Fruit fly (Drosophila melanogaster) whole organism, pupa: ENCODE data around the gene AcCoAS.

Experiments
- CG10348 ChIP-seq: fragments of 200-800 bp; sonication (Bioruptor generic); IDR thresholded peaks from 2 replicates; pipeline ENCODE4 v1.3.6; 2022; ENCODE audit warnings: missing biosample characterization, missing genetic modification characterization
- CG12605 ChIP-seq: fragments of 200-800 bp; sonication (Bioruptor generic); IDR thresholded peaks from 2 replicates; pipeline ENCODE4 v1.3.6; 2022; ENCODE audit warnings: missing biosample characterization, missing genetic modification characterization
- CG13204 ChIP-seq: fragments of 200-800 bp; sonication (Bioruptor generic); optimal IDR thresholded peaks from 2 replicates; lab custom pipeline; 2018; ENCODE audit warnings: missing biosample characterization, mild to moderate bottlenecking, missing genetic modification characterization, moderate library complexity
- CG14655 ChIP-seq: fragments of 200-800 bp; sonication (Bioruptor generic); optimal IDR thresholded peaks from 3 replicates; lab custom pipeline; 2017; ENCODE audit warnings: mild to moderate bottlenecking, missing biosample characterization, missing genetic modification reagents, missing genetic modification characterization
- CG15710 ChIP-seq: fragments of 200-800 bp; sonication (Bioruptor generic); optimal IDR thresholded peaks from 2 replicates; lab custom pipeline; 2018; ENCODE audit warnings: missing biosample characterization, mild to moderate bottlenecking, missing genetic modification characterization, moderate library complexity
- CG17806 ChIP-seq: fragments of 200-800 bp; sonication (Bioruptor generic); optimal IDR thresholded peaks from 2 replicates; lab custom pipeline; 2018; ENCODE audit warnings: missing biosample characterization, mild to moderate bottlenecking, missing genetic modification characterization, moderate library complexity
- CG32121 ChIP-seq: fragments of 200-800 bp; sonication (Bioruptor generic); IDR thresholded peaks from 2 replicates; pipeline ENCODE4 v1.3.6; 2022; ENCODE audit warnings: missing biosample characterization, missing genetic modification characterization
- CG34367 ChIP-seq: fragments of 200-800 bp; sonication (Bioruptor generic); optimal IDR thresholded peaks from 2 replicates; lab custom pipeline; 2018; ENCODE audit warnings: missing biosample characterization, mild to moderate bottlenecking, missing genetic modification characterization
- CG4496 ChIP-seq: fragments of 200-800 bp; sonication (Bioruptor generic); IDR thresholded peaks from 3 replicates; pipeline ENCODE4 v1.3.6; 2022; ENCODE audit warnings: missing biosample characterization, missing genetic modification characterization
- CG8159 ChIP-seq: fragments of 200-800 bp; sonication (Bioruptor generic); optimal IDR thresholded peaks from 3 replicates; lab custom pipeline; 2018; ENCODE audit warnings: missing biosample characterization, mild to moderate bottlenecking, missing genetic modification characterization, moderate library complexity
- CG8301 ChIP-seq: fragments of 200-800 bp; sonication (Bioruptor generic); optimal IDR thresholded peaks from 2 replicates; lab custom pipeline; 2018; ENCODE audit warnings: missing biosample characterization, mild to moderate bottlenecking, missing genetic modification characterization
- CG9948 ChIP-seq: fragments of 200-800 bp; sonication (Bioruptor generic); optimal IDR thresholded peaks from 2 replicates; lab custom pipeline; 2018; ENCODE audit warnings: missing biosample characterization, mild to moderate bottlenecking, missing genetic modification characterization, moderate library complexity
- D1 ChIP-seq: fragments of 200-800 bp; sonication (Bioruptor generic); optimal IDR thresholded peaks from 2 replicates; lab custom pipeline; 2018; ENCODE audit warnings: missing biosample characterization, mild to moderate bottlenecking, missing genetic modification characterization, moderate library complexity
- EcR ChIP-seq: fragments of 200-800 bp; sonication (Bioruptor generic); optimal IDR thresholded peaks from 3 replicates; lab custom pipeline; 2019; ENCODE audit warnings: missing biosample characterization, missing genetic modification characterization, mild to moderate bottlenecking, moderate library complexity, missing genetic modification reagents
- Ets98B ChIP-seq: fragments of 200-800 bp; sonication (Bioruptor generic); IDR thresholded peaks from 2 replicates; pipeline ENCODE4 v1.3.6; 2022; ENCODE audit warnings: missing biosample characterization, missing genetic modification characterization
- Pif1A ChIP-seq: fragments of 200-800 bp; sonication (Bioruptor generic); optimal IDR thresholded peaks from 3 replicates; lab custom pipeline; 2016; ENCODE audit warnings: missing biosample characterization, missing genetic modification characterization
- Pif1B ChIP-seq: fragments of 200-800 bp; sonication (Bioruptor generic); optimal IDR thresholded peaks from 3 replicates; lab custom pipeline; 2016; ENCODE audit warnings: missing biosample characterization, missing genetic modification characterization
- Snoo ChIP-seq: fragments of 200-800 bp; sonication (Bioruptor generic); optimal IDR thresholded peaks from 3 replicates; lab custom pipeline; 2017; ENCODE audit warnings: missing biosample characterization, mild to moderate bottlenecking, missing genetic modification characterization, inconsistent platforms
- fd96Ca ChIP-seq: fragments of 200-800 bp; sonication (Bioruptor generic); IDR thresholded peaks from 3 replicates; pipeline ENCODE4 v1.3.6; 2022; ENCODE audit warnings: missing biosample characterization, missing genetic modification characterization
- gl ChIP-seq: fragments of 200-800 bp; sonication (Bioruptor generic); optimal IDR thresholded peaks from 2 replicates; lab custom pipeline; 2018; ENCODE audit warnings: missing biosample characterization, mild to moderate bottlenecking, missing genetic modification characterization
- rn ChIP-seq: fragments of 200-800 bp; sonication (Bioruptor generic); IDR thresholded peaks from 2 replicates; pipeline ENCODE4 v1.3.6; 2022; ENCODE audit warnings: missing biosample characterization, missing genetic modification characterization

AcCoAS gene

DNA sequence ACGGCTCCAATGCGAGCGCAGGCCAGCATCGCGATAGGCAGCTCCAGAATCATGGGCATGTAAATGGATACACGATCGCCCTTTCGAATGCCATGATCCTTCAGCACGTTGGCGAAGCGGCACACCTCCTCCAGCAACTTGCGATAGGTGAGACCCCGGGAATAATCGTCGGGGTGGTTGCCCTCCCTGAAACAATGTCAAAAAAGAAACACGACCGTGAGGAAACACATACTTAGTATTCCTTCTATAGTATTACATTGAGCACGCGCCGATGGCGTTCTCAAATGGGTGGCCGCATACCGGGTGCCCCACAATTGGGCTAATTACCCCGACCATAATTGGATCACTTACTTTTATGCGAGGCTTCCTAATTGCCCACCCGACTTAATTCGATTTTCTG is 6.5 kb downstream of the AcCoAS start:
- TF ChIP-seq Pif1A (GFP tag; lab: Kevin White, UChicago) = no peak
- no peak for TF ChIP-seq CG4496 (GFP tag; lab: Robert Waterston, UW)

DNA sequence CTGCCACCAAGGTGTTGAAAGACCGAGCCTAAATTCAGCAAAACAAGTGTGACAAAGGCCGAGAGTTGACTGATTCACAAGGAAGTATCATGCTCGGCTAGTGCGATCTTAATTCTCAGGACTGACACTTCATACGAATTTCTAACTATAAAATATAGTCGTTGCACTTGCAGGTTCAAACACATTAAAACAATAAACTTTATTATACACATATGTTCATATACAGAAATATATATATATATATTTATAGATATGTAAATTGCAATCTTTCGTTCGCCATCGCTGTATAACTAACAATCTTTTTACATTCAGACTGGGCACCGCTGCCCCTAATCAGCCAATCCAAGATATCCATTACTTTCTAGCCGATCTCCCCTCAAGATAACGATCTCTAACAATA is 9.6 kb downstream of the AcCoAS start, which contains the start of gene CG9389:
CG9389 (minus strand) TSS at position 101 of the 400 bp plus-strand sequence.
- TF ChIP-seq CG8301 (tag; lab: Kevin White, UChicago) (no peak), CG10348 (GFP tag; lab: Robert Waterston, UW) (no peak), gl (tag; lab: Kevin White, UChicago) (no peak), CG9948 (no peak), CG17806 (no peak), CG34367 (no peak), CG12605 (GFP tag; lab: Robert Waterston, UW) (no peak), fd96Ca (GFP tag; lab: Robert Waterston, UW) (no peak)

DNA sequence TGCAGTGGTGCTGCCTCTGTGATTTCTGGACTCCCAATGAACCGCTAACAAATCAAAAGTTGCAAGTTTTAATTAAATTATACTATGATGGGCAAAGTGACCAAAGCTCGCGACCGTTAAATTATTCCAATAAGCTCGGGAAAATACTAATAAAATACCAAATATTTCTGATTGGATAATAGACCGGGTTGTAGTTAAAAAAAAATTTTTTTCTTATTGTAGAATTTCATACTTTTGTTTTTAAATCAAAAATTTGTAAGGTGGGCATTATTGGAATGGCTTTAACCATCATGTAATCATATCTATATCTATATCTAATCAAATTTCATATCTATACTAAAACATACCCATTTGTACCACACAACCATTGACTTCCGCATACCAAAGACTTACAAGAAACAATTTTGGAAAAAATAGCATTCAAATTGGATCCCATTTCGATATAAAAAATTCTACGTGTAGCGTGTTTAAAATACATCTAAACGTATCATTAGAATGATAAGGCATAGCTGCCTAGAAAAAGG is 12.1 kb downstream of the AcCoAS start, which contains the start of gene CG9391:
CG9391 (minus strand) TSS at position 474 of the 524 bp plus-strand sequence.
- TF ChIP-seq Ets98B (GFP tag; lab: Robert Waterston, UW) (no peak), EcR (GFP tag; lab: Kevin White, UChicago) (no peak), CG14655 (GFP tag; lab: Kevin White, UChicago) (no peak), Pif1A (GFP tag; lab: Kevin White, UChicago) (no peak), CG9948 (no peak), Pif1B (no peak), CG13204 (no peak), rn (no peak), CG32121 (no peak), fd96Ca (GFP tag; lab: Robert Waterston, UW) (no peak), Snoo (tag; lab: Kevin White, UChicago) (no peak), CG10348 (GFP tag; lab: Robert Waterston, UW) (no peak), CG15710 (tag; lab: Kevin White, UChicago) (no peak), D1 (tag; lab: Kevin White, UChicago) (no peak), CG34367 (no peak)

DNA sequence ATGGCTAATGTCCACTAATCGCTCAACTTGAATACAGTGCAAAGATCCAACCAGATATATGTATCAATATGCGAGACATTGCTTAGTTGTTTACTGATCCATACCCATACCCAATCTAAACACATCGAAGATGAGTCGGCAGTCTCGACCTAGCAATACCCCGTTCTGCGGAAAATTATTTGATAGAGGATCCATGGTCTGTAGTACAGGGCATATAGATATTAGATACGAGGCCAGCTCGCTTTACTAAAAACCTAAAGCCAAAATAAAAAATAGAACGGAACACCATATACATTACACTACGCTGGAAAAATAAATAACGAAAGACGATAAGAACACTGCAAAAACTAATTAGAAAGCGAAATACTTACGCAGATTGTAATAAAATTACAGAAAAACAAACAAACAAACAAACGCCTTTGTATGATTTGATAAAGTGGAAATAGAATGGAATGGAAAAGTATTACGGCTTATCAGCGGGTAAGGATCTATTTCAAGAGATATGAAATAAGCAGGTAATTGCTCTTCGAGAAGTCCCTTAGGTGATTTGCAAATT is 13.9 kb downstream of the AcCoAS start:
- TF ChIP-seq CG12605 (GFP tag; lab: Robert Waterston, UW) (no peak), rn (no peak), Pif1A (GFP tag; lab: Kevin White, UChicago) (no peak), CG15710 (tag; lab: Kevin White, UChicago) (no peak), Pif1B (no peak), CG8301 (tag; lab: Kevin White, UChicago) (no peak), CG9948 (no peak), EcR (GFP tag; lab: Kevin White, UChicago) (no peak), CG32121 (no peak), Ets98B (GFP tag; lab: Robert Waterston, UW) (no peak), CG34367 (no peak), CG13204 (no peak), Snoo (tag; lab: Kevin White, UChicago) (no peak)

DNA sequence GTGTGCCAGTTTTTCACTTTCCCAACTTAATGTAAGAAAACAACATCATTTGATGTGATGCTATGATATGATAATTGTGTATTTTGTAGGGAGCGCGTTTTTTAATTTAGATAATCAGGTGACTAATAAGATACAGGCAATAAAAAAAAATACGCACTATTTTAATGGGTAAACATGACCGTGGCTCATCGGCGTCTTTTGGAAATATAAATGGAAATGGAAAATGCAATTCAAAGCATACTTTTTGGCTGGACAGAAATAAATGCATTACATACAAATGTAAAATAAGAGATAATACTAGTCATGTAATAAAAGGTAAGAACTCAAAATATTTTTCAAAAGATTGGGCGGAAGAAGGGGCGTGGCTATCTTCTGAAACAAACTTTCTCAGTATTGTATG is 17.6 kb downstream of the AcCoAS start:
- peak; percentile 51 for TF ChIP-seq D1 (tag; lab: Kevin White, UChicago)
- TF ChIP-seq CG13204 = no peak

DNA sequence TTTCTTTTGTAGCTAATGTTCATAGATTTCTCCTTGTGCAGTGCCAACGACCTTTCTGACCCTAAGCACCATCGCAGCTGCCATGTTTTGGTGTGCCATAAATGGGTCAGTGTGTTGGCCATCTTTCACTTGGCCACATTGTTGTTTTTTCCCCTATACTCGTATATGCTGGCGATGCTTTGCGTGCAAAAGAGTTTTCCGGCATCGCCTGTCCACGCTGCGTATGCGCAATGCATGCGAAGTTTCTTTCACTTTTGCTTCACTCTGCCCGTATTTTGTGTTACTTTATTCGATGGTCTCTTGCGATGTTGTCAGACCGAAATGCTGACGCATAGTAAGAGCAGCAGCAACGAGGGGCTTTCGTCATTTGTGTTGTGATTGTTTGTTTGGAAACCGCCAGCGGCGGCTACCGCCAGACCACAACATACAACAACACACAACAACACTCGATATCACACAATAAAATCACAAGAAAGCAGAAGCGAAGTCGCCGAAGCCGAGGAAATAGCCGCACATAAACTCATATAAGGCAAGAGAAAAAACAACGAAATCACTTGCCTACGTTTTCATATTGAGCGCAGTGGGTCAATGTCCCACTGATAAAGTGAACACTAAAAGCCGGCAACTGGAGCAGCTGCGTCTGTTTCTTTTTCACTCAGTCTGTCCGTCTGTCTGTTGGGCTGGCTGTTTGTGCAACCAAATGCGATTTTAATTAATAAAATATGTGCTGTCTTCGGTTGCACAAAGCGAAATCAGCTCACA is 18.5 kb downstream of the AcCoAS start:
- TF ChIP-seq Snoo (tag; lab: Kevin White, UChicago) (no peak), CG12605 (GFP tag; lab: Robert Waterston, UW) (0 out of 2 replicates have a peak, but pooled peaks have one; percentile 14), CG34367 (no peak), EcR (GFP tag; lab: Kevin White, UChicago) (peak; percentile 83), CG15710 (tag; lab: Kevin White, UChicago) (no peak), CG32121 (no peak), Pif1B (no peak), Pif1A (GFP tag; lab: Kevin White, UChicago) (no peak)

- TF ChIP-seq CG17806 (no peak), CG4496 (GFP tag; lab: Robert Waterston, UW) (peak; percentile 41; the same call in 1 of the 3 replicates), CG10348 (GFP tag; lab: Robert Waterston, UW) (no peak), rn (no peak), CG34367 (no peak), fd96Ca (GFP tag; lab: Robert Waterston, UW) (peak; percentile 64; the same call in 2 of the 3 replicates), CG13204 (no peak), CG8301 (tag; lab: Kevin White, UChicago) (peak; percentile 44), gl (tag; lab: Kevin White, UChicago) (no peak), CG14655 (GFP tag; lab: Kevin White, UChicago) (no peak), CG32121 (peak; percentile 60), EcR (GFP tag; lab: Kevin White, UChicago) (no peak), CG15710 (tag; lab: Kevin White, UChicago) (no peak), CG12605 (GFP tag; lab: Robert Waterston, UW) (no peak), Pif1B (no peak), Snoo (tag; lab: Kevin White, UChicago) (no peak), Ets98B (GFP tag; lab: Robert Waterston, UW) (peak; percentile 34; the same call in 1 of the 2 replicates), CG8159 (tag; lab: Kevin White, UChicago) (no peak), CG9948 (no peak), Pif1A (GFP tag; lab: Kevin White, UChicago) (no peak), D1 (tag; lab: Kevin White, UChicago) (no peak)
These were observed 20.8 kb downstream of the AcCoAS start for dm6 chr3L:21259257-21259656.
